Fruit fly (Drosophila melanogaster): ENCODE measurements around the gene Ttc1.

- TF ChIP-seq D1 (tag; optimal IDR thresholded peaks at IDR 0.05) (no peak), rn (GFP tag; IDR thresholded peaks at IDR 0.05) (no peak), CG14655 (GFP tag; optimal IDR thresholded peaks at IDR 0.05) (no peak), fd96Ca (GFP tag; IDR thresholded peaks at IDR 0.05) (no peak), CG8159 (tag; optimal IDR thresholded peaks at IDR 0.05) (peak; percentile 9), CG10348 (GFP tag; IDR thresholded peaks at IDR 0.05) (no peak), Ets98B (GFP tag; IDR thresholded peaks at IDR 0.05) (no peak; the same call in 1 of the 2 replicates), CG13204 (GFP tag; optimal IDR thresholded peaks at IDR 0.05) (no peak), CG8301 (tag; optimal IDR thresholded peaks at IDR 0.05) (no peak), CG4496 (GFP tag; IDR thresholded peaks at IDR 0.05) (peak; percentile 39; the same call in 1 of the 3 replicates), CG17806 (tag; optimal IDR thresholded peaks at IDR 0.05) (no peak)
These were observed 11.1 kb downstream of the Ttc1 start for dm6 chr3R:16431707-16432106.

All from whole organism, pupa.